Fruit fly (Drosophila melanogaster) S2 (cell line): Measurements from ENCODE around the gene CG2157.

Experiments used
- CG8478 ChIP-seq: fragments of >200 bp; optimal IDR thresholded peaks from 2 replicates; lab custom pipeline; 2018
- CTCF ChIP-seq, 2 experiments: fragments of >200 bp; optimal IDR thresholded peaks; 2 replicates each; lab custom pipeline; 2018

DNA sequence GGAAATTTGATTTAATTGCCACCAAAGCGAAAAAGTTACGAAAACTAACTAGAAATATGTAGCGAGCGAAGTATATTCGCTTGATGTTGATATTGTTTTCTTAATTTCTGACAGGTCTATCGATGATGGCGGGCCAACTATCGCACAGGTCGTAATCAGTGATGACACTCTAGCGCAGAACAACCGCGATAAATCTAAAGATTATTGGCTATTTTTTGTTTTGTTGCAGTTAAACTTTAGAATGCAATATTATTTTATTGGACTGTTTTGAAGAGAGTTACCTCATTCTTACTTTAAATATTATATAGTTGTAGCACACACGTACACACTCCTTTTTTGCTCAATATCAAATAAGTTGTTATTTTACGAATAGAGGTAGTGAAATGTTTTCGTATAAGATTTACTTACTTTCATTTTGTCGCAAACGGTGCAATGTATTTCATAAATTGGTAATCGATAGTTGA lies 22.1 kb upstream of the CG2157 start, which contains the start of gene sbr:
- TF ChIP-seq CTCF (optimal IDR thresholded peaks at IDR 0.05; lab: Kevin White, UChicago), result no peak
- TF ChIP-seq CG8478 (lab: Kevin White, UChicago), result no peak
